Worm (Caenorhabditis elegans) whole organism, young adult: ENCODE measurements around the gene Y55F3BR.11.

Source experiments
- C06A6.2 ChIP-seq: fragments of 200-800 bp; sonication (Bioruptor generic); conservative IDR thresholded peaks from 2 replicates; pipeline ENCODE4 v1.3.6; 2022; ENCODE audit warnings: missing genetic modification characterization, missing compliant biosample characterization
- C17E4.6 ChIP-seq: fragments of 200-800 bp; sonication (Bioruptor generic); IDR thresholded peaks from 2 replicates; pipeline ENCODE4 v1.3.6; 2022; ENCODE audit warnings: missing genetic modification reagents, missing genetic modification characterization, missing compliant biosample characterization
- D2030.7 ChIP-seq: fragments of 200-800 bp; sonication (Bioruptor generic); IDR thresholded peaks from 2 replicates; pipeline ENCODE4 v1.3.6; 2022; ENCODE audit warnings: missing genetic modification reagents, missing genetic modification characterization, missing compliant biosample characterization
- F22D6.2 ChIP-seq: sonication (generic microtip); optimal IDR thresholded peaks from 2 replicates; lab custom pipeline; 2016; ENCODE audit warnings: mild to moderate bottlenecking, missing genetic modification characterization, missing compliant biosample characterization
- F23B12.7 ChIP-seq: sonication (generic microtip); optimal IDR thresholded peaks from 2 replicates; lab custom pipeline; 2017; ENCODE audit warnings: missing genetic modification characterization, mild to moderate bottlenecking, missing compliant biosample characterization, antibody characterized with exemption, moderate library complexity; ENCODE audit not compliant: insufficient read depth
- F33H1.4 ChIP-seq: fragments of 200-800 bp; sonication (Bioruptor generic); IDR thresholded peaks from 2 replicates; pipeline ENCODE4 v1.3.6; 2022; ENCODE audit warnings: missing genetic modification reagents, missing genetic modification characterization, missing compliant biosample characterization
- F49E8.2 ChIP-seq: sonication (generic microtip); optimal IDR thresholded peaks from 3 replicates; lab custom pipeline; 2017; ENCODE audit warnings: missing genetic modification characterization, mild to moderate bottlenecking, missing compliant biosample characterization, antibody characterized with exemption, moderate library complexity; ENCODE audit not compliant: insufficient read depth
- F52B5.7 ChIP-seq: sonication (generic microtip); optimal IDR thresholded peaks from 2 replicates; lab custom pipeline; 2016; ENCODE audit warnings: mild to moderate bottlenecking, missing genetic modification characterization, missing compliant biosample characterization
- Y53G8AR.9 ChIP-seq: fragments of 200-800 bp; sonication (Bioruptor generic); conservative IDR thresholded peaks from 2 replicates; pipeline ENCODE4 v1.3.6; 2022; ENCODE audit warnings: missing genetic modification reagents, missing genetic modification characterization, missing compliant biosample characterization
- ZK185.1 ChIP-seq: sonication (generic microtip); optimal IDR thresholded peaks from 2 replicates; lab custom pipeline; 2016; ENCODE audit warnings: mild to moderate bottlenecking, missing genetic modification characterization, missing compliant biosample characterization; ENCODE audit not compliant: poor library complexity, severe bottlenecking
- athp-1 ChIP-seq: sonication (generic microtip); optimal IDR thresholded peaks from 2 replicates; lab custom pipeline; 2017; ENCODE audit warnings: mild to moderate bottlenecking, missing genetic modification characterization, missing compliant biosample characterization
- attf-3 ChIP-seq: fragments of 200-800 bp; sonication (Bioruptor generic); conservative IDR thresholded peaks from 2 replicates; pipeline ENCODE4 v1.3.6; 2022; ENCODE audit warnings: missing genetic modification reagents, missing genetic modification characterization, missing compliant biosample characterization
- attf-5 ChIP-seq: fragments of 200-800 bp; sonication (Bioruptor generic); optimal IDR thresholded peaks from 2 replicates; lab custom pipeline; 2018; ENCODE audit warnings: mild to moderate bottlenecking, missing genetic modification characterization, missing compliant biosample characterization
- bed-2 ChIP-seq: fragments of 200-800 bp; sonication (Bioruptor generic); IDR thresholded peaks from 2 replicates; pipeline ENCODE4 v1.3.6; 2022; ENCODE audit warnings: missing genetic modification reagents, missing genetic modification characterization, missing compliant biosample characterization
- cebp-1 ChIP-seq, 2 experiments: fragments of 200-800 bp in 1 of 2; sonication (Bioruptor generic) in 1 of 2; sonication (generic microtip) in 1 of 2; IDR thresholded peaks in 1 of 2; optimal IDR thresholded peaks in 1 of 2; 2 replicates each; pipeline versions ENCODE4 v1.3.6 to Lab custom; 2017 to 2022; ENCODE audit warnings: missing compliant biosample characterization in 2 of 2, missing genetic modification characterization in 2 of 2, mild to moderate bottlenecking in 1 of 2, missing genetic modification reagents in 1 of 2, moderate library complexity in 1 of 2
- ceh-40 ChIP-seq: fragments of 200-800 bp; sonication (Bioruptor generic); IDR thresholded peaks from 2 replicates; pipeline ENCODE4 v1.3.6; 2022; ENCODE audit warnings: missing genetic modification characterization, missing compliant biosample characterization
- ceh-58 ChIP-seq: fragments of 200-800 bp; sonication (Bioruptor generic); IDR thresholded peaks from 2 replicates; pipeline ENCODE4 v1.3.6; 2022; ENCODE audit warnings: missing genetic modification characterization, missing compliant biosample characterization
- chd-7 ChIP-seq: sonication (generic microtip); optimal IDR thresholded peaks from 2 replicates; lab custom pipeline; 2016; ENCODE audit warnings: mild to moderate bottlenecking, missing genetic modification characterization, moderate library complexity, missing compliant biosample characterization
- dpff-1 ChIP-seq: sonication (generic microtip); optimal IDR thresholded peaks from 2 replicates; lab custom pipeline; 2017; ENCODE audit warnings: mild to moderate bottlenecking, missing genetic modification characterization, missing compliant biosample characterization
- egrh-3 ChIP-seq: fragments of 200-800 bp; sonication (Bioruptor generic); IDR thresholded peaks from 2 replicates; pipeline ENCODE4 v1.3.6; 2022; ENCODE audit warnings: missing genetic modification reagents, missing genetic modification characterization, missing compliant biosample characterization
- ets-4 ChIP-seq: fragments of 200-800 bp; sonication (Bioruptor generic); optimal IDR thresholded peaks from 2 replicates; lab custom pipeline; 2018; ENCODE audit warnings: mild to moderate bottlenecking, missing genetic modification characterization, missing compliant biosample characterization
- fkh-3 ChIP-seq: sonication (generic microtip); optimal IDR thresholded peaks from 2 replicates; lab custom pipeline; 2016; ENCODE audit warnings: mild to moderate bottlenecking, missing genetic modification characterization, missing compliant biosample characterization
- gei-17 ChIP-seq: fragments of 200-800 bp; sonication (Bioruptor generic); optimal IDR thresholded peaks from 2 replicates; lab custom pipeline; 2018; ENCODE audit warnings: mild to moderate bottlenecking, missing genetic modification characterization, missing compliant biosample characterization
- hlh-12 ChIP-seq: sonication (generic microtip); optimal IDR thresholded peaks from 2 replicates; lab custom pipeline; 2016; ENCODE audit warnings: missing genetic modification characterization, missing compliant biosample characterization
- hmg-1.2 ChIP-seq: fragments of 200-800 bp; sonication (Bioruptor generic); IDR thresholded peaks from 2 replicates; pipeline ENCODE4 v1.3.6; 2022; ENCODE audit warnings: missing genetic modification reagents, missing genetic modification characterization, missing compliant biosample characterization
- hrde-1 ChIP-seq: sonication (generic microtip); optimal IDR thresholded peaks from 2 replicates; lab custom pipeline; 2016; ENCODE audit warnings: missing genetic modification characterization, mild to moderate bottlenecking, missing compliant biosample characterization, moderate library complexity, missing genotype, missing genetic modification reagents, borderline replicate concordance
- lag-1 ChIP-seq: fragments of 200-800 bp; sonication (Bioruptor generic); IDR thresholded peaks from 2 replicates; pipeline ENCODE4 v1.3.6; 2022; ENCODE audit warnings: missing genetic modification reagents, missing genetic modification characterization, missing compliant biosample characterization
- lin-26 ChIP-seq: fragments of 200-800 bp; sonication (Bioruptor generic); IDR thresholded peaks from 2 replicates; pipeline ENCODE4 v1.3.6; 2022; ENCODE audit warnings: missing genetic modification reagents, missing genetic modification characterization, missing compliant biosample characterization
- lin-54 ChIP-seq: fragments of 200-800 bp; sonication (Bioruptor generic); optimal IDR thresholded peaks from 2 replicates; lab custom pipeline; 2018; ENCODE audit warnings: mild to moderate bottlenecking, missing genetic modification characterization, missing compliant biosample characterization
- lsl-1 ChIP-seq: fragments of 200-800 bp; sonication (Bioruptor generic); optimal IDR thresholded peaks from 2 replicates; lab custom pipeline; 2018; ENCODE audit warnings: mild to moderate bottlenecking, missing genetic modification characterization, moderate library complexity, missing compliant biosample characterization
- lsy-27 ChIP-seq: sonication (generic microtip); optimal IDR thresholded peaks from 2 replicates; lab custom pipeline; 2017; ENCODE audit warnings: missing genetic modification characterization, mild to moderate bottlenecking, missing compliant biosample characterization, antibody characterized with exemption, missing genotype, borderline replicate concordance; ENCODE audit not compliant: insufficient read depth
- madf-6 ChIP-seq: fragments of 200-800 bp; sonication (Bioruptor generic); IDR thresholded peaks from 2 replicates; pipeline ENCODE4 v1.3.6; 2022; ENCODE audit warnings: missing genetic modification reagents, missing genetic modification characterization, missing compliant biosample characterization
- nhr-80 ChIP-seq: sonication (generic microtip); optimal IDR thresholded peaks from 2 replicates; lab custom pipeline; 2016; ENCODE audit warnings: missing genetic modification characterization, missing compliant biosample characterization
- rcor-1 ChIP-seq: fragments of 200-800 bp; sonication (Bioruptor generic); IDR thresholded peaks from 2 replicates; pipeline ENCODE4 v1.3.6; 2022; ENCODE audit warnings: missing genetic modification reagents, missing genetic modification characterization, missing compliant biosample characterization
- rec-8 ChIP-seq, 2 experiments: sonication (generic microtip); optimal IDR thresholded peaks; 2 replicates each; lab custom pipeline; 2016; ENCODE audit warnings: mild to moderate bottlenecking in 2 of 2, missing genetic modification characterization in 2 of 2, missing genetic modification reagents in 2 of 2, missing genotype in 2 of 2, missing biosample characterization in 1 of 2, missing compliant biosample characterization in 1 of 2, moderate library complexity in 1 of 2
- repo-1 ChIP-seq: sonication (generic microtip); optimal IDR thresholded peaks from 2 replicates; lab custom pipeline; 2017; ENCODE audit warnings: mild to moderate bottlenecking, missing genetic modification characterization, missing compliant biosample characterization
- rpc-1 ChIP-seq, 2 experiments: fragments of 150-350 bp in 1 of 2; sonication (generic microtip) in 1 of 2; optimal IDR thresholded peaks; 2 replicates each; lab custom pipeline; 2014 to 2018; ENCODE audit warnings: missing biosample characterization in 1 of 2, missing genetic modification characterization in 1 of 2, missing genetic modification reagents in 1 of 2, missing genotype in 1 of 2
- snpc-1.1 ChIP-seq: sonication (generic microtip); optimal IDR thresholded peaks from 2 replicates; lab custom pipeline; 2017; ENCODE audit warnings: missing genetic modification characterization, mild to moderate bottlenecking, missing compliant biosample characterization, antibody characterized with exemption, moderate library complexity, missing genotype, missing genetic modification reagents; ENCODE audit not compliant: insufficient read depth
- snpc-4 ChIP-seq, 5 experiments: fragments of 150-350 bp in 1 of 5; sonication (generic microtip) in 4 of 5; optimal IDR thresholded peaks; 2 replicates each; lab custom pipeline; 2014 to 2018; ENCODE audit warnings: missing genetic modification characterization in 5 of 5, missing biosample characterization in 3 of 5, antibody characterized with exemption in 2 of 5, mild to moderate bottlenecking in 2 of 5, missing compliant biosample characterization in 2 of 5, missing genotype in 2 of 5, moderate library complexity in 2 of 5, missing genetic modification reagents in 1 of 5
- sptf-2 ChIP-seq: fragments of 200-800 bp; sonication (Bioruptor generic); optimal IDR thresholded peaks from 2 replicates; lab custom pipeline; 2018; ENCODE audit warnings: mild to moderate bottlenecking, missing genetic modification characterization, missing compliant biosample characterization
- tbp1 ChIP-seq: fragments of 200-800 bp; sonication (Bioruptor generic); optimal IDR thresholded peaks from 2 replicates; lab custom pipeline; 2018; ENCODE audit warnings: mild to moderate bottlenecking, missing genetic modification characterization, missing compliant biosample characterization
- tbx-9 ChIP-seq: sonication (generic microtip); optimal IDR thresholded peaks from 2 replicates; lab custom pipeline; 2016; ENCODE audit warnings: borderline replicate concordance, missing genetic modification characterization, inconsistent platforms, missing compliant biosample characterization
- ztf-3 ChIP-seq: fragments of 200-800 bp; sonication (Bioruptor generic); optimal IDR thresholded peaks from 2 replicates; lab custom pipeline; 2018; ENCODE audit warnings: mild to moderate bottlenecking, missing genetic modification characterization, missing compliant biosample characterization

The Y55F3BR.11 gene

ce11 chrIV:873174-873788 lies 18.3 kb downstream of the Y55F3BR.11 start (continued):
- TF ChIP-seq snpc-1.1 (tag; lab: Kevin White, UChicago) (peak; percentile 8), Y53G8AR.9 (no peak), attf-5 (GFP tag; lab: Kevin White, UChicago) (peak; percentile 22), chd-7 (tag; lab: Kevin White, UChicago) (no peak), D2030.7 (GFP tag; lab: Robert Waterston, UW) (peak; percentile 71), repo-1 (tag; lab: Kevin White, UChicago) (no peak), hrde-1 (tag; lab: Kevin White, UChicago) (no peak), ZK185.1 (tag; lab: Kevin White, UChicago) (no peak), lsl-1 (GFP tag; lab: Kevin White, UChicago) (peak; percentile 45), nhr-80 (no peak), hlh-12 (tag; lab: Kevin White, UChicago) (peak; percentile 21), gei-17 (GFP tag; lab: Kevin White, UChicago) (no peak), F49E8.2 (tag; lab: Kevin White, UChicago) (peak; percentile 3), ets-4 (GFP tag; lab: Kevin White, UChicago) (no peak), hmg-1.2 (no peak), lin-26 (peak; percentile 58; the same call in 1 of the 2 replicates), rec-8 (tag; optimal IDR thresholded peaks at IDR 0.05; lab: Kevin White, UChicago) (peak in 1 of 2 experiments; percentile 9), F22D6.2 (tag; lab: Kevin White, UChicago) (no peak), lsy-27 (tag; lab: Kevin White, UChicago) (no peak), F52B5.7 (tag; lab: Kevin White, UChicago) (no peak), dpff-1 (tag; lab: Kevin White, UChicago) (no peak), rcor-1 (GFP tag; lab: Robert Waterston, UW) (no peak), fkh-3 (tag; lab: Kevin White, UChicago) (no peak), rpc-1 (optimal IDR thresholded peaks at IDR 0.05; lab: Kevin White, UChicago) (peak; percentile 30), rpc-1 (tag; optimal IDR thresholded peaks at IDR 0.05; lab: Kevin White, UChicago) (peak; percentile 72)

- no peak for TF ChIP-seq ztf-3
- no peak for TF ChIP-seq ceh-40 (GFP tag; lab: Robert Waterston, UW)
- TF ChIP-seq D2030.7 (GFP tag; lab: Robert Waterston, UW): peak; percentile 32; the same call in 1 of the 2 replicates
- TF ChIP-seq rec-8 (tag; optimal IDR thresholded peaks at IDR 0.05; lab: Kevin White, UChicago): no peak
- TF ChIP-seq lag-1 (GFP tag; lab: Robert Waterston, UW): no peak
- no peak for TF ChIP-seq egrh-3
- TF ChIP-seq C06A6.2 (GFP tag; lab: Robert Waterston, UW): no peak
- TF ChIP-seq tbx-9 (tag; lab: Kevin White, UChicago): no peak
- TF ChIP-seq sptf-2 (GFP tag; lab: Kevin White, UChicago): no peak
- TF ChIP-seq cebp-1 (GFP tag; IDR thresholded peaks at IDR 0.05; lab: Robert Waterston, UW): no peak
- TF ChIP-seq cebp-1 (tag; optimal IDR thresholded peaks at IDR 0.05; lab: Kevin White, UChicago): peak; percentile 6
- peak; percentile 99 for TF ChIP-seq lin-54
- TF ChIP-seq attf-3 (GFP tag; lab: Robert Waterston, UW): peak; percentile 39; the same call in 1 of the 2 replicates
- no peak for TF ChIP-seq C17E4.6 (GFP tag; lab: Robert Waterston, UW)
- TF ChIP-seq F49E8.2 (tag; lab: Kevin White, UChicago): no peak
- no peak for TF ChIP-seq snpc-4 (GFP tag; optimal IDR thresholded peaks at IDR 0.05; lab: Kevin White, UChicago)
- peak in 2 of 4 experiments; percentile 64 to 65 for TF ChIP-seq snpc-4 (tag; optimal IDR thresholded peaks at IDR 0.05; lab: Kevin White, UChicago)
- no peak for TF ChIP-seq athp-1
- TF ChIP-seq lsy-27 (tag; lab: Kevin White, UChicago): no peak
- no peak for TF ChIP-seq hmg-1.2
- TF ChIP-seq F33H1.4 (GFP tag; lab: Robert Waterston, UW): peak; percentile 65
- TF ChIP-seq lsl-1 (GFP tag; lab: Kevin White, UChicago): peak; percentile 60
- TF ChIP-seq bed-2: no peak
- TF ChIP-seq ceh-58 (GFP tag; lab: Robert Waterston, UW): no peak
- peak; percentile 34 for TF ChIP-seq tbp1 (GFP tag; lab: Kevin White, UChicago)
- TF ChIP-seq F23B12.7 (tag; lab: Kevin White, UChicago): peak; percentile 9
- peak; percentile 27; the same call in 1 of the 2 replicates for TF ChIP-seq madf-6 (GFP tag; lab: Robert Waterston, UW)
Measured at ce11 chrIV:874677-875076, 19.7 kb downstream of the Y55F3BR.11 start, which contains the start of gene Y55F3BR.1. Gene Y55F3BR.1, plus strand, starts transcription at chrIV:874791.
